Worm (Caenorhabditis elegans) whole organism, young adult: ENCODE results near the gene pals-23.
"Not testable (repeated sequence)": the region's sequence is repeated elsewhere in the genome, so short reads cannot be mapped to it uniquely, and the experiment has no call there.

Experiments used
- F37B4.10 ChIP-seq: fragments of 200-800 bp; sonication (Bioruptor generic); IDR thresholded peaks from 2 replicates; pipeline ENCODE4 v1.3.6; 2022; ENCODE audit warnings: missing genetic modification characterization, missing compliant biosample characterization
- F39B2.1 ChIP-seq: fragments of 200-800 bp; sonication (Bioruptor generic); IDR thresholded peaks from 2 replicates; pipeline ENCODE4 v1.3.6; 2022; ENCODE audit warnings: missing genetic modification reagents, missing genetic modification characterization, missing compliant biosample characterization
- F52B5.7 ChIP-seq: sonication (generic microtip); optimal IDR thresholded peaks from 2 replicates; lab custom pipeline; 2016; ENCODE audit warnings: mild to moderate bottlenecking, missing genetic modification characterization, missing compliant biosample characterization
- Y67H2A.10 ChIP-seq: fragments of 200-800 bp; sonication (Bioruptor generic); conservative IDR thresholded peaks from 2 replicates; pipeline ENCODE4 v1.3.6; 2022; ENCODE audit warnings: missing genetic modification reagents, missing genetic modification characterization, missing compliant biosample characterization
- ama-1 ChIP-seq, 3 experiments: fragments of 150-350 bp in 1 of 3; sonication (generic microtip) in 2 of 3; optimal IDR thresholded peaks; 2 replicates each; lab custom pipeline; 2014 to 2018; ENCODE audit warnings: missing biosample characterization in 2 of 3, missing genetic modification characterization in 2 of 3, missing genetic modification reagents in 2 of 3
- attf-3 ChIP-seq: fragments of 200-800 bp; sonication (Bioruptor generic); conservative IDR thresholded peaks from 2 replicates; pipeline ENCODE4 v1.3.6; 2022; ENCODE audit warnings: missing genetic modification reagents, missing genetic modification characterization, missing compliant biosample characterization
- bed-1 ChIP-seq: fragments of 200-800 bp; sonication (Bioruptor generic); IDR thresholded peaks from 2 replicates; pipeline ENCODE4 v1.3.6; 2022; ENCODE audit warnings: missing genetic modification reagents, missing genetic modification characterization, missing compliant biosample characterization
- egrh-3 ChIP-seq: fragments of 200-800 bp; sonication (Bioruptor generic); IDR thresholded peaks from 2 replicates; pipeline ENCODE4 v1.3.6; 2022; ENCODE audit warnings: missing genetic modification reagents, missing genetic modification characterization, missing compliant biosample characterization
- lin-35 ChIP-seq, 3 experiments: fragments of 150-350 bp in 2 of 3; sonication (generic microtip) in 1 of 3; optimal IDR thresholded peaks; 2 replicates each; lab custom pipeline; 2014 to 2018; ENCODE audit warnings: missing biosample characterization in 3 of 3, missing genetic modification characterization in 3 of 3, missing genetic modification reagents in 3 of 3
- mel-28 ChIP-seq: sonication (generic microtip); optimal IDR thresholded peaks from 2 replicates; lab custom pipeline; 2016; ENCODE audit warnings: borderline replicate concordance, mild to moderate bottlenecking, missing genetic modification characterization, missing compliant biosample characterization
- mes-4 ChIP-seq: sonication (generic microtip); optimal IDR thresholded peaks from 2 replicates; lab custom pipeline; 2016; ENCODE audit warnings: missing genotype, missing genetic modification characterization, missing compliant biosample characterization
- rcor-1 ChIP-seq: fragments of 200-800 bp; sonication (Bioruptor generic); IDR thresholded peaks from 2 replicates; pipeline ENCODE4 v1.3.6; 2022; ENCODE audit warnings: missing genetic modification reagents, missing genetic modification characterization, missing compliant biosample characterization
- unc-62 ChIP-seq: fragments of 150-350 bp; optimal IDR thresholded peaks from 2 replicates; lab custom pipeline; 2014; ENCODE audit warnings: missing biosample characterization, missing genetic modification reagents, missing genetic modification characterization

DNA sequence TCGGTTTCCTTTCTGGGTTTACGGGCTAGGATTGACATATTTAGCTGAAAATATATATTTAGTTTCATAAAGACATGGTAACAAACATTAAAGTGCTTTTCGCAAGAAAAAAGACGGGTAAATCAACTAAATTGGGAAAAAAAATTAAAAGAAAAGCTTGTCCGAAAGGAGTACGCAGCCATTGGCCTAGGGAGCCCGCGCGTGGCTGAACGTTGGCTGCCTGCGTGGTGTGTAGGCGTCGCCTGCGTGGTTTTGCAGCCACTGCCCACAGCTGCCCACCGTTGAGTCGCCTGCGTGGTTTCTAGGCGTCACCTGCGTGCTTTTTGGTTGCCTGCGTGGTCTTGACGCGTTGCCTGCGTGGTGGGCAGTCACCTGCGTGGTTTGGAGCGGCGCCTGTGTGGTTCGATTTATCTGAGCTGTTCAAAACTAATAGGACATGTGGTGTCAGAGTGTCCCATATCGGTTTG is 2.6 kb upstream of the pals-23 start, which contains the start of gene C29F9.12:
- TF ChIP-seq mel-28 (tag; lab: Kevin White, UChicago); F39B2.1; mes-4 (tag; lab: Kevin White, UChicago); lin-35 (GFP tag; optimal IDR thresholded peaks at IDR 0.05; lab: Kevin White, UChicago); unc-62 (GFP tag; lab: Kevin White, UChicago); bed-1 (GFP tag; lab: Robert Waterston, UW); ama-1 (optimal IDR thresholded peaks at IDR 0.05; lab: Kevin White, UChicago); ama-1 (GFP tag; optimal IDR thresholded peaks at IDR 0.05; lab: Kevin White, UChicago); attf-3 (GFP tag; lab: Robert Waterston, UW); F37B4.10 (GFP tag; lab: Robert Waterston, UW); Y67H2A.10; F52B5.7 (tag; lab: Kevin White, UChicago); rcor-1 (GFP tag; lab: Robert Waterston, UW): not testable (repeated sequence)
- TF ChIP-seq egrh-3 (GFP tag; lab: Robert Waterston, UW): 0 out of 2 replicates have a peak, but pooled peaks have one; percentile 24
